Worm (Caenorhabditis elegans): Measurements from ENCODE around the gene magu-4.
"Not testable (repeated sequence)": the region's sequence is repeated elsewhere in the genome, so short reads cannot be mapped to it uniquely, and the experiment has no call there.

magu-4 gene

ce11 chrIV:10021283-10021682, 11.7 kb downstream of the magu-4 start, which contains the start of gene F44D12.19:
Gene F44D12.19, plus strand, starts transcription at chrIV:10021583.
- TF ChIP-seq set-16 (GFP tag; IDR thresholded peaks at IDR 0.05) (no peak), madf-5 (GFP tag; IDR thresholded peaks at IDR 0.05) (no peak), egl-43 (GFP tag; IDR thresholded peaks at IDR 0.05) (no peak)

- TF ChIP-seq ces-1 (GFP tag; optimal IDR thresholded peaks at IDR 0.05) (no peak), dmd-9 (GFP tag; IDR thresholded peaks at IDR 0.05) (no peak), mdt-29 (GFP tag; IDR thresholded peaks at IDR 0.05) (no peak), dpl-1 (GFP tag; optimal IDR thresholded peaks at IDR 0.05) (no peak), unc-62 (GFP tag; optimal IDR thresholded peaks at IDR 0.05 in 1 of 2) (no peak), unc-62 (tag; optimal IDR thresholded peaks at IDR 0.05) (no peak), ceh-28 (tag; optimal IDR thresholded peaks at IDR 0.05) (no peak), nhr-10 (tag; optimal IDR thresholded peaks at IDR 0.05) (no peak), mes-2 (tag; optimal IDR thresholded peaks at IDR 0.05; ENCODE audit: poor library complexity, severe bottlenecking) (no peak), ceh-44 (GFP tag; IDR thresholded peaks at IDR 0.05) (no peak), lim-7 (GFP tag; IDR thresholded peaks at IDR 0.05) (no peak), ceh-62 (tag; optimal IDR thresholded peaks at IDR 0.05) (no peak), gei-8 (GFP tag; optimal IDR thresholded peaks at IDR 0.05) (no peak), ama-1 (optimal IDR thresholded peaks at IDR 0.05) (no peak)
These were observed 13.4 kb downstream of the magu-4 start, which contains the start of gene F44D12.8 for ce11 chrIV:10022991-10023390. Gene F44D12.8, plus strand, starts transcription at chrIV:10023291.

ce11 chrIV:10026129-10026528, 16.6 kb downstream of the magu-4 start:
- no peak for TF ChIP-seq lin-38 (GFP tag; IDR thresholded peaks at IDR 0.05)
- TF ChIP-seq F49E8.2 (tag; optimal IDR thresholded peaks at IDR 0.05; ENCODE audit: borderline replicate concordance), result no peak
- TF ChIP-seq D1046.2 (GFP tag; IDR thresholded peaks at IDR 0.05), result no peak
- TF ChIP-seq daf-12 (tag; optimal IDR thresholded peaks at IDR 0.05), result no peak
- TF ChIP-seq F44E2.7 (GFP tag; IDR thresholded peaks at IDR 0.05), result no peak

- TF ChIP-seq Y105C5A.15 (GFP tag; IDR thresholded peaks at IDR 0.05) (no peak), unc-62 (GFP tag; optimal IDR thresholded peaks at IDR 0.05 in 1 of 2) (no peak), unc-62 (tag; optimal IDR thresholded peaks at IDR 0.05) (no peak), pqm-1 (tag; optimal IDR thresholded peaks at IDR 0.05) (no peak), F10B5.3 (tag; optimal IDR thresholded peaks at IDR 0.05) (no peak), aha-1 (tag) (no peak), set-16 (GFP tag; IDR thresholded peaks at IDR 0.05) (no peak), ceh-28 (tag; optimal IDR thresholded peaks at IDR 0.05) (no peak), mdl-1 (tag; optimal IDR thresholded peaks at IDR 0.05) (no peak), lin-29 (GFP tag; IDR thresholded peaks at IDR 0.05) (no peak), hlh-11 (tag; optimal IDR thresholded peaks at IDR 0.05) (no peak), ama-1 (optimal IDR thresholded peaks at IDR 0.05) (no peak), mxl-3 (GFP tag; optimal IDR thresholded peaks at IDR 0.05) (no peak), mep-1 (tag; optimal IDR thresholded peaks at IDR 0.05) (no peak), nhr-41 (GFP tag; IDR thresholded peaks at IDR 0.05) (no peak), F44E2.7 (GFP tag; IDR thresholded peaks at IDR 0.05) (no peak), daf-8 (GFP tag; IDR thresholded peaks at IDR 0.05) (no peak), ceh-44 (GFP tag; IDR thresholded peaks at IDR 0.05) (no peak), hmg-1.1 (GFP tag; IDR thresholded peaks at IDR 0.05) (no peak), F37D6.2 (tag; optimal IDR thresholded peaks at IDR 0.05) (no peak), T26A8.4 (GFP tag; IDR thresholded peaks at IDR 0.05) (no peak)
These were observed 18.0 kb downstream of the magu-4 start, which contains the start of gene gipc-2 for ce11 chrIV:10027566-10027965. Gene gipc-2, minus strand, starts transcription at chrIV:10027666.

ce11 chrIV:10028779-10029178, 19.2 kb downstream of the magu-4 start, which contains the start of the genes F44D12.16 and msd-2:
Gene F44D12.16, plus strand, starts transcription at chrIV:10029079.
Gene msd-2, plus strand, starts transcription at chrIV:10029083.
- TF ChIP-seq mes-2 (tag; optimal IDR thresholded peaks at IDR 0.05; ENCODE audit: poor library complexity, severe bottlenecking); nhr-42 (GFP tag; IDR thresholded peaks at IDR 0.05); dmd-9 (GFP tag; IDR thresholded peaks at IDR 0.05): not testable (repeated sequence)
